Worm (Caenorhabditis elegans) whole organism, late embryonic: ENCODE measurements around the gene D1044.1.

Source experiments
- K02D7.2 ChIP-seq: sonication (generic microtip); optimal IDR thresholded peaks from 2 replicates; lab custom pipeline; 2017; ENCODE audit warnings: mild to moderate bottlenecking, missing genetic modification characterization, missing compliant biosample characterization
- Y22D7AL.16 ChIP-seq: sonication (generic microtip); optimal IDR thresholded peaks from 2 replicates; lab custom pipeline; 2016; ENCODE audit warnings: missing genetic modification characterization, missing compliant biosample characterization
- ahr-1 ChIP-seq: sonication (generic microtip); optimal IDR thresholded peaks from 2 replicates; lab custom pipeline; 2016; ENCODE audit warnings: missing genetic modification characterization, missing compliant biosample characterization
- ama-1 ChIP-seq: fragments of 150-350 bp; optimal IDR thresholded peaks from 2 replicates; lab custom pipeline; 2014
- ceh-14 ChIP-seq: sonication (generic microtip); optimal IDR thresholded peaks from 2 replicates; lab custom pipeline; 2016; ENCODE audit warnings: missing genotype, missing genetic modification characterization, missing compliant biosample characterization
- ceh-18 ChIP-seq: sonication (generic microtip); optimal IDR thresholded peaks from 2 replicates; lab custom pipeline; 2016; ENCODE audit warnings: missing genetic modification characterization, missing compliant biosample characterization
- ceh-19 ChIP-seq: fragments of 200-800 bp; sonication (Bioruptor generic); optimal IDR thresholded peaks from 2 replicates; lab custom pipeline; 2018; ENCODE audit warnings: mild to moderate bottlenecking, missing genetic modification characterization, missing compliant biosample characterization
- ceh-24 ChIP-seq: sonication (generic microtip); optimal IDR thresholded peaks from 2 replicates; lab custom pipeline; 2016; ENCODE audit warnings: mild to moderate bottlenecking, missing genetic modification characterization, missing compliant biosample characterization
- ceh-30 ChIP-seq: fragments of 150-350 bp; optimal IDR thresholded peaks from 2 replicates; lab custom pipeline; 2014; ENCODE audit warnings: missing biosample characterization, missing genetic modification characterization
- ceh-31 ChIP-seq: sonication (generic microtip); optimal IDR thresholded peaks from 2 replicates; lab custom pipeline; 2016; ENCODE audit warnings: missing genetic modification characterization, missing compliant biosample characterization
- ceh-45 ChIP-seq: fragments of 200-800 bp; sonication (Bioruptor generic); IDR thresholded peaks from 2 replicates; pipeline ENCODE4 v1.3.6; 2022; ENCODE audit warnings: missing genetic modification reagents, missing genetic modification characterization, missing compliant biosample characterization
- ceh-9 ChIP-seq: sonication (generic microtip); optimal IDR thresholded peaks from 2 replicates; lab custom pipeline; 2016; ENCODE audit warnings: mild to moderate bottlenecking, missing genetic modification characterization, inconsistent platforms, missing compliant biosample characterization
- elt-2 ChIP-seq: sonication (generic microtip); optimal IDR thresholded peaks from 2 replicates; lab custom pipeline; 2016; ENCODE audit warnings: missing genetic modification reagents, missing genetic modification characterization, missing compliant biosample characterization
- elt-4 ChIP-seq: sonication (generic microtip); optimal IDR thresholded peaks from 2 replicates; lab custom pipeline; 2016; ENCODE audit warnings: missing genetic modification characterization, missing compliant biosample characterization
- eyg-1 ChIP-seq: sonication (generic microtip); optimal IDR thresholded peaks from 2 replicates; lab custom pipeline; 2016; ENCODE audit warnings: missing genotype, missing genetic modification characterization, missing compliant biosample characterization
- gmeb-2 ChIP-seq: sonication (generic microtip); optimal IDR thresholded peaks from 2 replicates; lab custom pipeline; 2016; ENCODE audit warnings: missing genetic modification characterization, inconsistent platforms, missing compliant biosample characterization
- hlh-15 ChIP-seq: sonication (generic microtip); optimal IDR thresholded peaks from 2 replicates; lab custom pipeline; 2016; ENCODE audit warnings: missing genetic modification characterization, missing compliant biosample characterization
- hlh-8 ChIP-seq: sonication (generic microtip); optimal IDR thresholded peaks from 2 replicates; lab custom pipeline; 2016; ENCODE audit warnings: missing genotype, missing genetic modification characterization, missing compliant biosample characterization
- lim-6 ChIP-seq: sonication (generic microtip); optimal IDR thresholded peaks from 2 replicates; lab custom pipeline; 2016; ENCODE audit warnings: missing genetic modification characterization, missing compliant biosample characterization
- mec-3 ChIP-seq: sonication (generic microtip); optimal IDR thresholded peaks from 2 replicates; lab custom pipeline; 2016; ENCODE audit warnings: borderline replicate concordance, missing genetic modification characterization, missing compliant biosample characterization
- nhr-11 ChIP-seq: fragments of 150-350 bp; optimal IDR thresholded peaks from 2 replicates; lab custom pipeline; 2014; ENCODE audit warnings: missing biosample characterization, missing genetic modification characterization
- nhr-232 ChIP-seq: sonication (generic microtip); optimal IDR thresholded peaks from 2 replicates; lab custom pipeline; 2016; ENCODE audit warnings: missing genetic modification characterization, missing compliant biosample characterization
- pat-9 ChIP-seq: fragments of 200-800 bp; sonication (Bioruptor generic); optimal IDR thresholded peaks from 2 replicates; lab custom pipeline; 2018; ENCODE audit warnings: mild to moderate bottlenecking, missing genetic modification characterization, moderate library complexity, missing compliant biosample characterization
- pros-1 ChIP-seq: fragments of 150-350 bp; optimal IDR thresholded peaks from 2 replicates; lab custom pipeline; 2014; ENCODE audit warnings: missing biosample characterization, missing genetic modification reagents, missing genetic modification characterization
- ref-2 ChIP-seq: sonication (generic microtip); optimal IDR thresholded peaks from 2 replicates; lab custom pipeline; 2016; ENCODE audit warnings: missing genetic modification characterization, missing compliant biosample characterization
- rnt-1 ChIP-seq: sonication (generic microtip); optimal IDR thresholded peaks from 2 replicates; lab custom pipeline; 2016; ENCODE audit warnings: missing genetic modification characterization, missing compliant biosample characterization
- sdc-2 ChIP-seq: sonication (generic microtip); optimal IDR thresholded peaks from 2 replicates; lab custom pipeline; 2016; ENCODE audit warnings: missing genotype, missing genetic modification characterization, missing compliant biosample characterization
- sox-4 ChIP-seq: sonication (generic microtip); optimal IDR thresholded peaks from 2 replicates; lab custom pipeline; 2017; ENCODE audit warnings: mild to moderate bottlenecking, missing genetic modification characterization, inconsistent platforms, missing compliant biosample characterization
- syd-9 ChIP-seq: sonication (generic microtip); optimal IDR thresholded peaks from 2 replicates; lab custom pipeline; 2016; ENCODE audit warnings: mild to moderate bottlenecking, missing genetic modification characterization, moderate library complexity, missing compliant biosample characterization
- tbx-2 ChIP-seq: sonication (generic microtip); optimal IDR thresholded peaks from 2 replicates; lab custom pipeline; 2016; ENCODE audit warnings: missing genetic modification characterization, missing compliant biosample characterization
- tbx-7 ChIP-seq: sonication (generic microtip); optimal IDR thresholded peaks from 2 replicates; lab custom pipeline; 2016; ENCODE audit warnings: missing genotype, missing genetic modification characterization, missing compliant biosample characterization
- ttx-3 ChIP-seq: sonication (generic microtip); optimal IDR thresholded peaks from 2 replicates; lab custom pipeline; 2016; ENCODE audit warnings: missing genetic modification reagents, missing genetic modification characterization, missing compliant biosample characterization
- unc-86 ChIP-seq: sonication (generic microtip); optimal IDR thresholded peaks from 2 replicates; lab custom pipeline; 2016; ENCODE audit warnings: missing genetic modification characterization, missing compliant biosample characterization
- zip-5 ChIP-seq: sonication (generic microtip); optimal IDR thresholded peaks from 2 replicates; lab custom pipeline; 2016; ENCODE audit warnings: missing genetic modification characterization, missing compliant biosample characterization
- ztf-16 ChIP-seq: sonication (generic microtip); optimal IDR thresholded peaks from 2 replicates; lab custom pipeline; 2017; ENCODE audit warnings: missing genetic modification characterization, missing compliant biosample characterization

The D1044.1 gene

DNA sequence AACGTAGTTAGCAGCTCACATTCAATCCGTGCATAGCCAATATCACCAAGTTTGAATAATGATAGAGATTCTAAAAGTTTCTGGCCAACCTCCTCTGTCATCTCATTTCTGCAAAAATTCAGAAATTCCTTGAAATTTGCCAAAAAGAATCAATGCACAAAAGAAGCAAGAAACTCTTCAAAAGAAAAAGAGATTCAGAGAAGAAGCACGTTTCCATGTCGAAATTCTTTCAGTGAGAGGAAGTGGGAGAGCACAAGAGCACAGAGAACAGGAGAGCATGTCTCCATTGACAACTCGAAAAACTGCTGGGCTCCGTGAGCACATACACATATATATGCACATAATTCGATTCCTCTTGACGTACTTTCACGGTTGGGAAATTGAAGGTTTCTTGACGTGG is 26.7 kb upstream of the D1044.1 start, which contains the start of gene nekl-4:
nekl-4 (minus strand) TSS at position 101 of the 400 bp plus-strand sequence.
- no peak for TF ChIP-seq rnt-1 (tag; lab: Kevin White, UChicago)

DNA sequence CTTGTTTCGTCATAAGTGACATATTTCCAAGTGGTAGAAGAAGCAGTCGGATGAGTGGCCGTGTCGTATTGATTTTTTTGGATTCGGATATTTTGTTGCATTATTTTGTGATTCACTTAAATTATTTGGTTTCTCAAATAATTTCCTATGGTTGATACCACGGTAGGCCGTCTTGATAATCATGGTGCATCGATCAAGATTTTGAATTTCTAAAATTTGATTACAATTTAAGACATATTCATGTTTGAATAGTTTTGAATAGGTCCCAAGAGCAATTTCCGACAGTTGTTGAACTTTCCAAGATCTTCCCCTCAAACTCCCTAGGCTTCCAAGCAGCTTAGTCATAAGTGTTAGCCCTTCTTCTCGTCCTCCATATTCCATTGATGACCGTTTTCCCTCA is 22.2 kb upstream of the D1044.1 start, which contains the start of gene D1044.4:
D1044.4 (minus strand) TSS at position 101 of the 400 bp plus-strand sequence.
- TF ChIP-seq eyg-1 (tag; lab: Kevin White, UChicago) (no peak), ceh-45 (no peak), rnt-1 (tag; lab: Kevin White, UChicago) (no peak), sox-4 (tag; lab: Kevin White, UChicago) (no peak), hlh-8 (tag; lab: Kevin White, UChicago) (no peak), tbx-7 (tag; lab: Kevin White, UChicago) (no peak)

ce11 chrIII:5525973-5526372 is 18.1 kb upstream of the D1044.1 start, which contains the start of gene dex-1:
dex-1 (plus strand) TSS chrIII:5526104.
- TF ChIP-seq ceh-30 (tag; lab: Kevin White, UChicago), result no peak
- TF ChIP-seq tbx-2 (tag; lab: Kevin White, UChicago), result no peak
- TF ChIP-seq mec-3 (tag; lab: Kevin White, UChicago), result no peak
- no peak for TF ChIP-seq ama-1 (lab: Kevin White, UChicago)
- TF ChIP-seq unc-86 (tag; lab: Kevin White, UChicago), result no peak
- TF ChIP-seq elt-4 (tag; lab: Kevin White, UChicago), result no peak
- TF ChIP-seq ceh-24 (tag; lab: Kevin White, UChicago), result no peak

DNA sequence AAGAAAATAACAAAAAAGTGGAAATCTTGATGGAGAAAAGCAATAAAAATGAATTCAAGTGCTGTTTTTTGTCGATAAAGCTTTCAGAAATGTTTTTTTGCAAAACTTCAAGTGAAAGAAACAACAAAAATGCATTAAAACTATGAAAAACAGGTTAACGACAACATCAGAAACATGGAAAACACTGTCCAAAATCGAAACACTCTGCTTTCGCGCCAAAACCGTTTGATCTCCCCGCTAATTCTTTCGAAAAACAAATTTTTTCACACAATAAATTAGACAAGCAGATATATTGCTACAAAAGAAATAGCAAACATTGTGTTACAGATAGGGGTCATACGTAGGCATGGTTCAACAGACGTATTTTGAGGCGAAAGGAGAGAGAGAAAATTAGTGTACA is 2.3 kb upstream of the D1044.1 start:
- TF ChIP-seq ahr-1 (tag; lab: Kevin White, UChicago), result no peak
- no peak for TF ChIP-seq ceh-18 (tag; lab: Kevin White, UChicago)
- TF ChIP-seq elt-2, result no peak
- no peak for TF ChIP-seq ceh-31 (tag; lab: Kevin White, UChicago)
- TF ChIP-seq mec-3 (tag; lab: Kevin White, UChicago), result no peak
- TF ChIP-seq pat-9 (tag; lab: Kevin White, UChicago), result no peak
- no peak for TF ChIP-seq ceh-9 (tag; lab: Kevin White, UChicago)
- no peak for TF ChIP-seq lim-6 (tag; lab: Kevin White, UChicago)
- TF ChIP-seq ztf-16 (tag; lab: Kevin White, UChicago), result no peak
- TF ChIP-seq ceh-14 (tag; lab: Kevin White, UChicago), result no peak
- TF ChIP-seq ceh-19 (GFP tag; lab: Kevin White, UChicago), result no peak
- TF ChIP-seq hlh-8 (tag; lab: Kevin White, UChicago), result no peak
- TF ChIP-seq tbx-7 (tag; lab: Kevin White, UChicago), result no peak
- no peak for TF ChIP-seq nhr-232 (tag; lab: Kevin White, UChicago)
- no peak for TF ChIP-seq gmeb-2 (tag; lab: Kevin White, UChicago)

DNA sequence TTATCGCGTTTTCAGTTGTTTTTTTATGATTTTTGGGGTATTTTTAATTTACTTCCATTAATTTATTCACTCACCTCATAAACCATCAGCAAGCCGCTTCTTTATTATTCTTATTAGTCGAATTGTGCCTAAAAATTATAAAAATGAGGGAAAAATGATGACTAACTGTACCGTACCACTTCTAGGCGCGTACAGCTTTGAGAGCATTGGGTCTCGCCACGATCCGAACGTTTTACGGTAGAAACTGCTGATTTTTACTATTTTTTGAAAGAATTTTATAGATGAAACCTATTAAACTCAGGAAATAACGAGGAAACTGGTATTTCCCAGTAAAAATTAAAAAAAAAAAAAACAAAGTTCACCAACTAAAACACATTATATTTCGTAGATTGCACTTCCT is 1.0 kb upstream of the D1044.1 start, which contains the start of gene D1044.6:
D1044.6 (minus strand) TSS at position 128 of the 400 bp plus-strand sequence.
- TF ChIP-seq sdc-2 (tag; lab: Kevin White, UChicago) (no peak), eyg-1 (tag; lab: Kevin White, UChicago) (no peak), ref-2 (tag; lab: Kevin White, UChicago) (no peak), ceh-9 (tag; lab: Kevin White, UChicago) (no peak), pros-1 (no peak), K02D7.2 (tag; lab: Kevin White, UChicago) (no peak), hlh-15 (tag; lab: Kevin White, UChicago) (no peak), nhr-11 (no peak), sox-4 (tag; lab: Kevin White, UChicago) (no peak), ttx-3 (tag; lab: Kevin White, UChicago) (no peak), zip-5 (tag; lab: Kevin White, UChicago) (no peak), syd-9 (no peak), Y22D7AL.16 (tag; lab: Kevin White, UChicago) (no peak), gmeb-2 (tag; lab: Kevin White, UChicago) (no peak)
